Fruit fly (Drosophila melanogaster): ENCODE results near the gene CG32986.

CG32986 gene

DNA sequence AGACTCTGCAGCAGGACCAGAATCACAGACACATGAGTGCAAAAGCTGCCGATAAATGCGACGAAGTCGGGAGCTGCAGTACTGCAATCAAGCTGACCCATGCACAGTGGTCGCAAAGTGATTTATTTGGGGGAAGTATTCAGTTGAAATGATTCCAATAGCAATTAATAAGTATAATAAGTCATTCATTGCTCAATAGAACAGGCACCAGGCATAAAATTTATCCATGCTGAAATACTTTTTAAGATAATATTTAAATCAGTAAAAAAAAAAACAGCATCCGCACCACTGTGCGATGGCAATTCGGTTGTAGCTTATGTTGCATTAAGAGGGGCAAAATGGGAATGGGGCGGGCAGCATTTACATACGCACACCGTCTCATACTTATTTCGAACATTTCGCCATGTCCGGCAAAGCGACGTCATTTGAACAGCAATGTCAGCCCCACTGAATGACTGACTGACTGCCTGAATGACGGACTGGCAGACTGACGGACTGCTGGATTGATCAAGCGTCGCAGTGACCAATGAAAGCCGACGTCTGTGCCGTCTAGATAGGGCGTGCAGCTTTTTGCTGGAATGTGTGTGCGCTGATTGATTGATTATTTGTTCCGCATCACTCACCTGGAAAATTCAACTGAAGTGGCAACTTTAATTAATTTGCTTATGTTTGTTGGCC, 27.6 kb upstream of the CG32986 start (continued):
- TF ChIP-seq Sox102F (GFP tag; optimal IDR thresholded peaks at IDR 0.05) (peak; percentile 69), CG34406 (GFP tag; optimal IDR thresholded peaks at IDR 0.05) (peak; percentile 74), vri (GFP tag; optimal IDR thresholded peaks at IDR 0.05) (peak; percentile 50), pdm3 (GFP tag; optimal IDR thresholded peaks at IDR 0.05) (peak; percentile 74), CG11294 (GFP tag; IDR thresholded peaks at IDR 0.05) (no peak), CG31627 (GFP tag; optimal IDR thresholded peaks at IDR 0.05) (peak; percentile 65), CG6276 (GFP tag; optimal IDR thresholded peaks at IDR 0.05) (no peak), CG9139 (GFP tag; optimal IDR thresholded peaks at IDR 0.05) (peak; percentile 71), Eip93F (GFP tag; optimal IDR thresholded peaks at IDR 0.05) (no peak), OdsH (GFP tag; optimal IDR thresholded peaks at IDR 0.05) (peak; percentile 82), cyc (GFP tag; optimal IDR thresholded peaks at IDR 0.05) (peak; percentile 84), fkh (GFP tag; optimal IDR thresholded peaks at IDR 0.05) (no peak), CG6854 (GFP tag; optimal IDR thresholded peaks at IDR 0.05) (no peak), CG3032 (tag; optimal IDR thresholded peaks at IDR 0.05) (peak; percentile 30), CG11902 (GFP tag; optimal IDR thresholded peaks at IDR 0.05) (peak; percentile 87), Eip75B (GFP tag; optimal IDR thresholded peaks at IDR 0.05) (peak; percentile 73), Ets21C (GFP tag; optimal IDR thresholded peaks at IDR 0.05) (peak; percentile 52), CG8119 (GFP tag; IDR thresholded peaks at IDR 0.05) (peak; percentile 82), ss (GFP tag; optimal IDR thresholded peaks at IDR 0.05) (peak; percentile 73 to 81), CG8319 (GFP tag; optimal IDR thresholded peaks at IDR 0.05) (peak; percentile 3), dac (GFP tag; optimal IDR thresholded peaks at IDR 0.05) (no peak), spab (GFP tag; optimal IDR thresholded peaks at IDR 0.05) (peak; percentile 56)

DNA sequence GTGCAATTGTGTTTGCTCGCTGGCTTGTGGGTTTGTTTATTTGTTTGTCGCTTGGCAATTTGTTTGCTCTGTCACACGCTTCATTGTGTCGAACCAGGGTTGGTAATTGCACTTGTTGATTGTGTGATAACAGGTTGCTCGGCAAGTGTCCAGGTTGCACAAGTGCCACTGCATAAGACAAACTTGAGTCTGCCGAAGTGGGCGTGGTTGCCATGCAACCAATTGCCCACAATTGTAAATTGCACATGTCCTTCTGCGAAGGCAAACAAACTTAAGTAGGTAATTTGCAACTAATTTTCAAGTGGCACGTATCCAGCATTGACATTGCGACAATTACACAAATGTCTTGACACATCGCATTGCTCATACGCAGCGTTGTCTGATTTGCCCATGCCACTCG, 23.4 kb upstream of the CG32986 start:
- TF ChIP-seq CG15336 (GFP tag; IDR thresholded peaks at IDR 0.05) (no peak), net (GFP tag; optimal IDR thresholded peaks at IDR 0.05) (no peak), topi (GFP tag; optimal IDR thresholded peaks at IDR 0.05) (no peak)

DNA sequence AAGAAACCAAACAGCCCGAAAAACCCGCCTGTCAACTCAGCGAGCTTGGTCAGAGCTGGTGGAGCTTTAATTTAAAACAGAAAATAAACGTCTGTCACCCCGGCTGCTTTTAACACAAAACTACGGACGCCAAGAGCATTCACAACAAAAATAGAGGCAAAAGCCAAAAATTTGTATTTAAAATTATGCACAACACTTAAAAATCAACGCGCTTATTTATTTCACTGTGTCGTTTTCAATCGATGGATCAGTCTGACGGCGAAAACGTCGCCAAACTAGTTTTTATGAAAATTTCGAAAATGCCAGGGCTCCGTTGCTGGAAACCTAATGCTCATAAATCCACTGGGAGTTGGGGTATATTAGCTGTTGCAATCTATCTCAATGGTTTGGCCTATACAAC, 21.9 kb upstream of the CG32986 start:
- TF ChIP-seq spab (GFP tag; optimal IDR thresholded peaks at IDR 0.05) (no peak), Lpt (GFP tag; optimal IDR thresholded peaks at IDR 0.05) (no peak), CG6163 (GFP tag; IDR thresholded peaks at IDR 0.05) (no peak), topi (GFP tag; optimal IDR thresholded peaks at IDR 0.05) (no peak), CG15336 (GFP tag; IDR thresholded peaks at IDR 0.05) (no peak), CG11902 (GFP tag; optimal IDR thresholded peaks at IDR 0.05) (no peak), acj6 (GFP tag; optimal IDR thresholded peaks at IDR 0.05) (no peak), fkh (GFP tag; optimal IDR thresholded peaks at IDR 0.05) (no peak), Hr38 (GFP tag; optimal IDR thresholded peaks at IDR 0.05) (no peak), CG8632 (GFP tag; optimal IDR thresholded peaks at IDR 0.05) (no peak), salr (GFP tag; optimal IDR thresholded peaks at IDR 0.05) (no peak), Eip93F (GFP tag; optimal IDR thresholded peaks at IDR 0.05) (no peak)

DNA sequence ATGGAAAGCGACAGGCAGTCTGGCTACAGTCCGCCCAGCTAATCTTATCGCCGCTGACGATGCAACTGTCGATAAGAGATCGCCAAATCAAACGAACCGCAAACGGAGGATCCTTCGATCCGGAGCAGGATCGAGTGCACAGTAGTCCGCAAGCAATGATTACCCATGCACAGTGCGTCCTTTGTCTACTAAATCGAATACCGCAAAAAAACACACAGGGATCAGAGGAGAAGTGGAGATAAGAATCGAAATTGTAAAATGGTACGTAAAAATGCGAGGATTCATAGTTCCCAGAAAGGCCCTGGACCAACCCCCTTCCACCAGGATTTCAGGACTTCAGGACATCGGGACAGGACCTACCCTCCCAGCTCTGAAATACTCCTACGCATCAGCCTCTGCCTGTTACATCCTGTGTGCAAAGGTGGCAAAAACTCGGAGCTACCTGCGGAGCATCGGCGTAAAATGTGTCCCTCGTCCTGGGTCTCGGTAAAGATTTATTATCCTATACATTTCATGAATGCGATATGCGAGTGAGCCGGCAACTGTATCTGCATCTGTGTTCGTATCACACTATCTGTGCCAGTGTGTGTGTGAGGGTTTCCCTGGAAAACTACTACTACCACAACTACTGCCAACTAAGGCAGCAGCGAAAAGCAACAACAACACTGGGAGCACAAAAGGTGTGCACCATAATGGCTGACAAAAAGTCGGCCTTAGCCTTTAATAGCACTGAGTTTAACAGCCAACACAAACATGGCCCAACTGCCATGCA, 20.9 kb upstream of the CG32986 start:
- no peak for TF ChIP-seq CG7368 (GFP tag; optimal IDR thresholded peaks at IDR 0.05)
- TF ChIP-seq Hr4 (GFP tag; optimal IDR thresholded peaks at IDR 0.05) = no peak
- no peak for TF ChIP-seq lz (GFP tag; optimal IDR thresholded peaks at IDR 0.05)
- TF ChIP-seq CG11902 (GFP tag; optimal IDR thresholded peaks at IDR 0.05) = no peak
- TF ChIP-seq CG9139 (GFP tag; optimal IDR thresholded peaks at IDR 0.05) = no peak
- no peak for TF ChIP-seq pdm3 (GFP tag; optimal IDR thresholded peaks at IDR 0.05)
- TF ChIP-seq CG10631 (GFP tag; optimal IDR thresholded peaks at IDR 0.05) = no peak
- TF ChIP-seq Sox15 (GFP tag; optimal IDR thresholded peaks at IDR 0.05) = no peak
- TF ChIP-seq CG6854 (GFP tag; optimal IDR thresholded peaks at IDR 0.05) = no peak
- no peak for TF ChIP-seq net (GFP tag; optimal IDR thresholded peaks at IDR 0.05)
- no peak for TF ChIP-seq Met (GFP tag; optimal IDR thresholded peaks at IDR 0.05)
- no peak for TF ChIP-seq CG6792 (GFP tag; optimal IDR thresholded peaks at IDR 0.05)
- no peak for TF ChIP-seq CG6808 (GFP tag; optimal IDR thresholded peaks at IDR 0.05)
- TF ChIP-seq CG11294 (GFP tag; IDR thresholded peaks at IDR 0.05) = no peak

Measured in whole organism, prepupa.